Worm (Caenorhabditis elegans) whole organism, L4 larva: ENCODE data around the gene F47E1.4.

Source experiments
- aly-2 ChIP-seq: sonication (generic microtip); optimal IDR thresholded peaks from 2 replicates; lab custom pipeline; 2018; ENCODE audit warnings: missing biosample characterization, missing genetic modification characterization
- lin-13 ChIP-seq: fragments of 150-350 bp; optimal IDR thresholded peaks from 2 replicates; lab custom pipeline; 2014; ENCODE audit warnings: missing biosample characterization, missing genetic modification reagents, missing genetic modification characterization
- madf-5 ChIP-seq, 2 experiments: fragments of 200-800 bp; sonication (Bioruptor generic); IDR thresholded peaks; 2 replicates each; pipeline ENCODE4 v1.3.6; 2022; ENCODE audit warnings: missing compliant biosample characterization in 2 of 2, missing genetic modification characterization in 2 of 2
- mdt-29 ChIP-seq: fragments of 200-800 bp; sonication (Bioruptor generic); IDR thresholded peaks from 2 replicates; pipeline ENCODE4 v1.3.6; 2022; ENCODE audit warnings: missing genetic modification reagents, missing genetic modification characterization, missing compliant biosample characterization

- TF ChIP-seq mdt-29 (GFP tag; lab: Robert Waterston, UW) (no peak), lin-13 (no peak), aly-2 (no peak), madf-5 (GFP tag; IDR thresholded peaks at IDR 0.05; lab: Robert Waterston, UW) (no peak)
These were observed 16.7 kb upstream of the F47E1.4 start, which contains the start of gene prdm-14 for ce11 chrX:9045913-9046312.
